Worm (Caenorhabditis elegans) whole organism, L4 larva: ENCODE results near the gene C01G12.13.

Source experiments
- D1046.2 ChIP-seq: fragments of 200-800 bp; sonication (Bioruptor generic); IDR thresholded peaks from 2 replicates; pipeline ENCODE4 v1.3.6; 2022; ENCODE audit warnings: missing genetic modification characterization, missing compliant biosample characterization
- F10B5.3 ChIP-seq: sonication (generic microtip); optimal IDR thresholded peaks from 2 replicates; lab custom pipeline; 2016; ENCODE audit warnings: mild to moderate bottlenecking, missing genetic modification characterization, missing compliant biosample characterization
- T26A8.4 ChIP-seq: fragments of 200-800 bp; sonication (Bioruptor generic); IDR thresholded peaks from 2 replicates; pipeline ENCODE4 v1.3.6; 2022; ENCODE audit warnings: missing genetic modification characterization, missing compliant biosample characterization
- aha-1 ChIP-seq: fragments of 150-350 bp; peaks from one replicate; lab custom pipeline; 2014; ENCODE audit warnings: missing biosample characterization, missing genetic modification characterization
- ceh-28 ChIP-seq: fragments of 150-350 bp; optimal IDR thresholded peaks from 2 replicates; lab custom pipeline; 2014; ENCODE audit warnings: missing biosample characterization, missing genetic modification reagents, missing genetic modification characterization
- cey-2 ChIP-seq: sonication (generic microtip); optimal IDR thresholded peaks from 3 replicates; lab custom pipeline; 2017; ENCODE audit warnings: missing genetic modification characterization, mild to moderate bottlenecking, missing compliant biosample characterization, antibody characterized with exemption, borderline replicate concordance; ENCODE audit not compliant: insufficient read depth
- daf-12 ChIP-seq: fragments of 150-350 bp; optimal IDR thresholded peaks from 2 replicates; lab custom pipeline; 2014; ENCODE audit warnings: missing biosample characterization, missing genetic modification reagents, missing genetic modification characterization
- daf-16 ChIP-seq, 3 experiments: sonication (generic microtip); optimal IDR thresholded peaks; 2 replicates each; lab custom pipeline; 2016 to 2017; ENCODE audit warnings: missing genetic modification characterization in 3 of 3, missing genetic modification reagents in 3 of 3, mild to moderate bottlenecking in 2 of 3, missing compliant biosample characterization in 2 of 3, missing biosample characterization in 1 of 3, moderate library complexity in 1 of 3
- daf-19 ChIP-seq: fragments of 200-800 bp; sonication (Bioruptor generic); conservative IDR thresholded peaks from 2 replicates; pipeline ENCODE4 v1.3.6; 2022; ENCODE audit warnings: missing genetic modification characterization, missing compliant biosample characterization
- dmd-6 ChIP-seq: fragments of 200-800 bp; sonication (Bioruptor generic); IDR thresholded peaks from 2 replicates; pipeline ENCODE4 v1.3.6; 2022; ENCODE audit warnings: missing genetic modification reagents, missing genetic modification characterization, missing compliant biosample characterization
- dve-1 ChIP-seq: sonication (generic microtip); optimal IDR thresholded peaks from 2 replicates; lab custom pipeline; 2017; ENCODE audit warnings: antibody characterized with exemption, mild to moderate bottlenecking, missing genetic modification characterization, missing compliant biosample characterization; ENCODE audit not compliant: insufficient read depth
- egl-27 ChIP-seq: sonication (generic microtip); optimal IDR thresholded peaks from 3 replicates; lab custom pipeline; 2017; ENCODE audit warnings: missing biosample characterization, missing genetic modification reagents, missing genetic modification characterization
- hif-1 ChIP-seq, 2 experiments: sonication (generic microtip); optimal IDR thresholded peaks; 2 replicates each; lab custom pipeline; 2016 to 2017; ENCODE audit warnings: missing compliant biosample characterization in 2 of 2, missing genetic modification characterization in 2 of 2, missing genetic modification reagents in 2 of 2, missing genotype in 2 of 2, mild to moderate bottlenecking in 1 of 2
- hlh-11 ChIP-seq: fragments of 200-800 bp; sonication (Bioruptor generic); optimal IDR thresholded peaks from 2 replicates; lab custom pipeline; 2018; ENCODE audit warnings: mild to moderate bottlenecking, missing genetic modification characterization, missing compliant biosample characterization
- hlh-30 ChIP-seq: sonication (generic microtip); optimal IDR thresholded peaks from 2 replicates; lab custom pipeline; 2017; ENCODE audit warnings: antibody characterized with exemption, mild to moderate bottlenecking, missing genetic modification characterization, missing compliant biosample characterization; ENCODE audit not compliant: insufficient read depth
- lin-1 ChIP-seq: fragments of 200-800 bp; sonication (Bioruptor generic); IDR thresholded peaks from 2 replicates; pipeline ENCODE4 v1.3.6; 2022; ENCODE audit warnings: missing genetic modification reagents, missing genetic modification characterization, missing compliant biosample characterization
- lin-38 ChIP-seq: fragments of 200-800 bp; sonication (Bioruptor generic); IDR thresholded peaks from 2 replicates; pipeline ENCODE4 v1.3.6; 2022; ENCODE audit warnings: missing genetic modification reagents, missing genetic modification characterization, missing compliant biosample characterization
- lin-39 ChIP-seq: fragments of 150-350 bp; optimal IDR thresholded peaks from 2 replicates; lab custom pipeline; 2014; ENCODE audit warnings: missing biosample characterization, missing genetic modification reagents, missing genetic modification characterization
- lsy-2 ChIP-seq, 2 experiments: fragments of 150-350 bp in 1 of 2; sonication (generic microtip) in 1 of 2; optimal IDR thresholded peaks; 2 replicates each; lab custom pipeline; 2014 to 2017; ENCODE audit warnings: missing biosample characterization in 2 of 2, missing genetic modification characterization in 2 of 2
- madf-9 ChIP-seq: fragments of 200-800 bp; sonication (Bioruptor generic); conservative IDR thresholded peaks from 2 replicates; pipeline ENCODE4 v1.3.6; 2022; ENCODE audit warnings: missing genetic modification reagents, missing genetic modification characterization, missing compliant biosample characterization
- mdl-1 ChIP-seq, 2 experiments: fragments of 150-350 bp in 1 of 2; sonication (generic microtip) in 1 of 2; optimal IDR thresholded peaks; 2 replicates each; lab custom pipeline; 2014 to 2017; ENCODE audit warnings: missing biosample characterization in 2 of 2, missing genetic modification characterization in 2 of 2
- mep-1 ChIP-seq: fragments of 150-350 bp; sonication (generic microtip); optimal IDR thresholded peaks from 3 replicates; lab custom pipeline; 2014; ENCODE audit warnings: missing biosample characterization, missing genetic modification characterization
- mes-2 ChIP-seq: sonication (generic microtip); optimal IDR thresholded peaks from 2 replicates; lab custom pipeline; 2016; ENCODE audit warnings: missing genotype, mild to moderate bottlenecking, missing genetic modification characterization, missing compliant biosample characterization; ENCODE audit not compliant: poor library complexity, severe bottlenecking
- mxl-2 ChIP-seq: fragments of 200-800 bp; sonication (Bioruptor generic); conservative IDR thresholded peaks from 2 replicates; pipeline ENCODE4 v1.3.6; 2022; ENCODE audit warnings: missing genetic modification reagents, missing genetic modification characterization, missing compliant biosample characterization
- mxl-3 ChIP-seq: fragments of 200-800 bp; sonication (Bioruptor generic); optimal IDR thresholded peaks from 2 replicates; lab custom pipeline; 2018; ENCODE audit warnings: mild to moderate bottlenecking, missing genetic modification characterization, missing compliant biosample characterization
- nhr-237 ChIP-seq: sonication (generic microtip); optimal IDR thresholded peaks from 2 replicates; lab custom pipeline; 2017; ENCODE audit warnings: missing biosample characterization, missing genetic modification characterization
- nhr-25 ChIP-seq: sonication (generic microtip); optimal IDR thresholded peaks from 2 replicates; lab custom pipeline; 2017; ENCODE audit warnings: missing genetic modification characterization, mild to moderate bottlenecking, missing compliant biosample characterization, antibody characterized with exemption, moderate library complexity, borderline replicate concordance; ENCODE audit not compliant: insufficient read depth
- nhr-28 ChIP-seq: fragments of 150-350 bp; optimal IDR thresholded peaks from 2 replicates; lab custom pipeline; 2014; ENCODE audit warnings: missing biosample characterization, missing genetic modification characterization
- nhr-48 ChIP-seq: sonication (generic microtip); optimal IDR thresholded peaks from 2 replicates; lab custom pipeline; 2016; ENCODE audit warnings: mild to moderate bottlenecking, missing genetic modification characterization, missing compliant biosample characterization
- nhr-6 ChIP-seq: fragments of 150-350 bp; optimal IDR thresholded peaks from 2 replicates; lab custom pipeline; 2014; ENCODE audit warnings: missing biosample characterization, missing genetic modification characterization
- nhr-77 ChIP-seq: fragments of 150-350 bp; optimal IDR thresholded peaks from 2 replicates; lab custom pipeline; 2014; ENCODE audit warnings: missing biosample characterization, missing genetic modification characterization
- pha-4 ChIP-seq, 2 experiments: fragments of 150-350 bp in 1 of 2; fragments of 200-800 bp in 1 of 2; sonication (Bioruptor generic) in 1 of 2; IDR thresholded peaks in 1 of 2; optimal IDR thresholded peaks in 1 of 2; 2 replicates each; pipeline versions ENCODE4 v1.3.6 to Lab custom; 2014 to 2022; ENCODE audit warnings: missing genetic modification characterization in 2 of 2, missing genetic modification reagents in 2 of 2, missing biosample characterization in 1 of 2, missing compliant biosample characterization in 1 of 2
- php-3 ChIP-seq: fragments of 200-800 bp; sonication (Bioruptor generic); IDR thresholded peaks from 2 replicates; pipeline ENCODE4 v1.3.6; 2022; ENCODE audit warnings: missing genetic modification reagents, missing genetic modification characterization, missing compliant biosample characterization
- pqm-1 ChIP-seq: sonication (generic microtip); optimal IDR thresholded peaks from 2 replicates; lab custom pipeline; 2017; ENCODE audit warnings: missing biosample characterization, missing genetic modification characterization
- rbr-2 ChIP-seq: sonication (generic microtip); optimal IDR thresholded peaks from 2 replicates; lab custom pipeline; 2016; ENCODE audit warnings: missing genotype, missing genetic modification characterization, missing compliant biosample characterization
- saeg-2 ChIP-seq: fragments of 200-800 bp; sonication (Bioruptor generic); IDR thresholded peaks from 2 replicates; pipeline ENCODE4 v1.3.6; 2022; ENCODE audit warnings: missing genetic modification reagents, missing genetic modification characterization, missing compliant biosample characterization
- sdz-12 ChIP-seq: fragments of 200-800 bp; sonication (Bioruptor generic); optimal IDR thresholded peaks from 2 replicates; lab custom pipeline; 2018; ENCODE audit warnings: mild to moderate bottlenecking, missing genetic modification characterization, missing compliant biosample characterization
- zfp-3 ChIP-seq: fragments of 200-800 bp; sonication (Bioruptor generic); conservative IDR thresholded peaks from 2 replicates; pipeline ENCODE4 v1.3.6; 2022; ENCODE audit warnings: missing genetic modification reagents, missing genetic modification characterization, missing compliant biosample characterization
- zip-11 ChIP-seq: fragments of 200-800 bp; sonication (Bioruptor generic); IDR thresholded peaks from 2 replicates; pipeline ENCODE4 v1.3.6; 2022; ENCODE audit warnings: missing genetic modification characterization, missing compliant biosample characterization

C01G12.13 gene

ce11 chrII:14599933-14600630 lies 23.6 kb downstream of the C01G12.13 start:
- TF ChIP-seq D1046.2 (GFP tag; lab: Robert Waterston, UW) (no peak), mxl-2 (no peak), hlh-11 (tag; lab: Kevin White, UChicago) (peak; percentile 34), nhr-48 (tag; lab: Kevin White, UChicago) (no peak), nhr-6 (tag; lab: Kevin White, UChicago) (peak; percentile 1), daf-19 (GFP tag; lab: Robert Waterston, UW) (no peak), T26A8.4 (GFP tag; lab: Robert Waterston, UW) (no peak), lin-39 (tag; lab: Kevin White, UChicago) (no peak), hlh-30 (tag; lab: Kevin White, UChicago) (peak; percentile 32), rbr-2 (tag; lab: Kevin White, UChicago) (no peak), saeg-2 (GFP tag; lab: Robert Waterston, UW) (0 out of 2 replicates have a peak, but pooled peaks have one; percentile 57), mdl-1 (tag; optimal IDR thresholded peaks at IDR 0.05; lab: Kevin White, UChicago) (peak in 1 of 2 experiments; percentile 66), dmd-6 (GFP tag; lab: Robert Waterston, UW) (peak; percentile 40), aha-1 (tag; lab: Kevin White, UChicago) (peak; percentile 97), pha-4 (GFP tag; IDR thresholded peaks at IDR 0.05; lab: Robert Waterston, UW) (no peak), pha-4 (tag; optimal IDR thresholded peaks at IDR 0.05; lab: Kevin White, UChicago) (no peak), nhr-77 (peak; percentile 87), php-3 (GFP tag; lab: Robert Waterston, UW) (peak; percentile 74; the same call in 1 of the 2 replicates), nhr-237 (tag; lab: Kevin White, UChicago) (no peak), lin-1 (GFP tag; lab: Robert Waterston, UW) (0 out of 2 replicates have a peak, but pooled peaks have one; percentile 22), mes-2 (tag; lab: Kevin White, UChicago) (peak; percentile 22), lsy-2 (tag; optimal IDR thresholded peaks at IDR 0.05; lab: Kevin White, UChicago) (peak in 1 of 2 experiments; percentile 33), nhr-28 (tag; lab: Kevin White, UChicago) (peak; percentile 85), mep-1 (tag; lab: Kevin White, UChicago) (peak; percentile 14), sdz-12 (no peak), nhr-25 (tag; lab: Kevin White, UChicago) (no peak), daf-12 (tag; lab: Kevin White, UChicago) (no peak), cey-2 (no peak), zfp-3 (peak; percentile 74), zip-11 (GFP tag; lab: Robert Waterston, UW) (0 out of 2 replicates have a peak, but pooled peaks have one; percentile 30), madf-9 (GFP tag; lab: Robert Waterston, UW) (0 out of 2 replicates have a peak, but pooled peaks have one; percentile 10), mxl-3 (GFP tag; lab: Kevin White, UChicago) (peak; percentile 28), hif-1 (tag; optimal IDR thresholded peaks at IDR 0.05; lab: Kevin White, UChicago) (peak in 1 of 2 experiments; percentile 28), dve-1 (tag; lab: Kevin White, UChicago) (peak; percentile 15), lin-38 (GFP tag; lab: Robert Waterston, UW) (no peak), pqm-1 (tag; lab: Kevin White, UChicago) (peak; percentile 61), egl-27 (tag; lab: Kevin White, UChicago) (no peak), F10B5.3 (tag; lab: Kevin White, UChicago) (no peak), daf-16 (GFP tag; optimal IDR thresholded peaks at IDR 0.05; lab: Kevin White, UChicago) (no peak), daf-16 (tag; optimal IDR thresholded peaks at IDR 0.05; lab: Kevin White, UChicago) (peak; percentile 71), ceh-28 (tag; lab: Kevin White, UChicago) (no peak)
